Fruit fly (Drosophila melanogaster) Kc167 (cell line): ENCODE results near the gene cnc.

Experiments used
- Sin3A ChIP-seq: fragments of >200 bp; optimal IDR thresholded peaks from 2 replicates; lab custom pipeline; 2018; ENCODE audit warnings: missing external identifiers
- ttk ChIP-seq: sonication (Bioruptor generic); optimal IDR thresholded peaks from 2 replicates; lab custom pipeline; 2017; ENCODE audit warnings: missing external identifiers

- TF ChIP-seq Sin3A (lab: Kevin White, UChicago): no peak
- TF ChIP-seq ttk (lab: Kevin White, UChicago): no peak
Measured at dm6 chr3R:23239934-23240632, 13.6 kb upstream of the cnc start.
